Worm (Caenorhabditis elegans): Measurements from ENCODE around the gene gldi-6.

DNA sequence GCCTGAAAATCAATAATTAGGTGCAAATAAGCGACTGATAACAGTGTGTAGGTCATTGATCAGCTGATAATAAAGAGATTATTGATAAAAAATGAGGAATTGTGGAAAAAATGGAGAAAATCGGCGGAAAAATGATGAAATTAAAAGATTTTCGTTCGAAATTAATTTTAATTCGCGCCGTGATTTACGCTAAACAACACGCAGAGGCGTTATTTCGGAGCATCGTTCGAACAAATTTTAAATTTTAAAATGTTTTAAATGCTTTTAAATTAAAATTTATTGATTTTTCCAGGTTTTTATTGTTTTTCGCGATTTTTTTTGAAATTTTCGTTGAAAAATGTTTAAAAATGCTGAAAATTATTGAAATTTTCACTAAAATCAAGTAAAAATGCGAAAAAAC, 52.6 kb downstream of the gldi-6 start, which contains the start of gene Y49F6B.9:
- TF ChIP-seq ceh-13 (GFP tag; optimal IDR thresholded peaks at IDR 0.05) (no peak), B0310.2 (tag; optimal IDR thresholded peaks at IDR 0.05) (no peak), hnd-1 (tag; optimal IDR thresholded peaks at IDR 0.05) (no peak), pes-1 (GFP tag; IDR thresholded peaks at IDR 0.05) (no peak), ama-1 (optimal IDR thresholded peaks at IDR 0.05) (no peak)
